Worm (Caenorhabditis elegans): ENCODE results near the gene fbxb-118.
A peak's percentile ranks its signal among the peaks of the same experiment; 100 is the strongest.
"Not testable (repeated sequence)": the region's sequence is repeated elsewhere in the genome, so short reads cannot be mapped to it uniquely, and the experiment has no call there.

The fbxb-118 gene

ce11 chrII:4068141-4068540 is 4.2 kb upstream of the fbxb-118 start:
- TF ChIP-seq nhr-11 (tag; optimal IDR thresholded peaks at IDR 0.05) (no peak), unc-55 (GFP tag; optimal IDR thresholded peaks at IDR 0.05) (no peak), ceh-82 (tag; optimal IDR thresholded peaks at IDR 0.05) (no peak), nhr-12 (tag; optimal IDR thresholded peaks at IDR 0.05) (no peak), R02D3.7 (tag; optimal IDR thresholded peaks at IDR 0.05) (no peak), peb-1 (tag; optimal IDR thresholded peaks at IDR 0.05) (no peak), ama-1 (optimal IDR thresholded peaks at IDR 0.05) (no peak), nhr-77 (tag; optimal IDR thresholded peaks at IDR 0.05) (no peak), C34F6.9 (tag; optimal IDR thresholded peaks at IDR 0.05) (no peak), sem-4 (tag; optimal IDR thresholded peaks at IDR 0.05) (no peak), skn-1 (tag; optimal IDR thresholded peaks at IDR 0.05) (no peak), blmp-1 (tag; optimal IDR thresholded peaks at IDR 0.05; ENCODE audit: insufficient read depth) (no peak), zag-1 (tag; optimal IDR thresholded peaks at IDR 0.05) (no peak), ztf-11 (tag; optimal IDR thresholded peaks at IDR 0.05) (no peak), mdl-1 (tag; optimal IDR thresholded peaks at IDR 0.05) (no peak), nhr-6 (tag; optimal IDR thresholded peaks at IDR 0.05) (no peak), alr-1 (tag; optimal IDR thresholded peaks at IDR 0.05) (no peak), nhr-21 (tag; optimal IDR thresholded peaks at IDR 0.05) (no peak)

DNA sequence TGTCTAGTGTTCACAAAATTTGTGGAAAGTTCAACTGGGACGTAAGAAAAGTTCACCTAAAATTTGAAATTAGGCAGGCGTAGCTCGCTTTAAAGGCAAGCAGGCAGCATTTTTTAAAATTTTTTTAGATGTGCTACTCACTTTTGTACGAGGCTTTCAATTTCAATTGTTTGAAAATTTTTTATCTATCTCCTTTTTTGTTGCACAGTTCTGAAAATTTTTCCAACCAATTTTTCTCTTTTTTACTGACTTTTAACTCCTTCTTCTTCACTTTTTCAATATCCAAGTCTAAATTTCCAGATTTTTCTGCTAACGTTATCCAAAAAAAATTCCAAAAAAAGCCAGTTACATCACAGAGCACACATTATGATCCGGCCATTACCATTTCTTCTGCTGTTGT is 3.4 kb upstream of the fbxb-118 start, which contains the start of gene W06A11.1:
W06A11.1 (plus strand) TSS at position 301 of the 400 bp plus-strand sequence.
- no peak for TF ChIP-seq nhr-237 (tag; optimal IDR thresholded peaks at IDR 0.05)
- no peak for TF ChIP-seq sma-3 (GFP tag; optimal IDR thresholded peaks at IDR 0.05)
- no peak for TF ChIP-seq Y55F3AM.14 (GFP tag; optimal IDR thresholded peaks at IDR 0.05)
- no peak for TF ChIP-seq ceh-16 (tag; optimal IDR thresholded peaks at IDR 0.05)
- TF ChIP-seq aly-2 (tag; optimal IDR thresholded peaks at IDR 0.05), result no peak
- no peak for TF ChIP-seq skn-1 (tag; optimal IDR thresholded peaks at IDR 0.05)

- no peak for TF ChIP-seq nhr-237 (tag; optimal IDR thresholded peaks at IDR 0.05)
- no peak for TF ChIP-seq ama-1 (optimal IDR thresholded peaks at IDR 0.05)
- TF ChIP-seq unc-55 (GFP tag; optimal IDR thresholded peaks at IDR 0.05), result no peak
- no peak for TF ChIP-seq lsy-2 (tag; optimal IDR thresholded peaks at IDR 0.05)
- TF ChIP-seq ceh-16 (tag; optimal IDR thresholded peaks at IDR 0.05), result no peak
- TF ChIP-seq Y55F3AM.14 (GFP tag; optimal IDR thresholded peaks at IDR 0.05), result no peak
- TF ChIP-seq C34F6.9 (tag; optimal IDR thresholded peaks at IDR 0.05), result no peak
- no peak for TF ChIP-seq mab-5 (tag; optimal IDR thresholded peaks at IDR 0.05)
- TF ChIP-seq ztf-11 (tag; optimal IDR thresholded peaks at IDR 0.05), result no peak
- TF ChIP-seq elt-1 (tag; optimal IDR thresholded peaks at IDR 0.05), result no peak
- no peak for TF ChIP-seq snpc-4 (tag; optimal IDR thresholded peaks at IDR 0.05)
- no peak for TF ChIP-seq ceh-82 (tag; optimal IDR thresholded peaks at IDR 0.05)
- no peak for TF ChIP-seq gmeb-1 (tag; optimal IDR thresholded peaks at IDR 0.05)
- no peak for TF ChIP-seq nhr-25 (tag; optimal IDR thresholded peaks at IDR 0.05)
- TF ChIP-seq nhr-23 (tag; optimal IDR thresholded peaks at IDR 0.05), result no peak
These were observed 1.4 kb downstream of the fbxb-118 start, which contains the start of gene gadr-4 for ce11 chrII:4062477-4062876. TSS of gene gadr-4 (minus strand) at chrII:4062577.

DNA sequence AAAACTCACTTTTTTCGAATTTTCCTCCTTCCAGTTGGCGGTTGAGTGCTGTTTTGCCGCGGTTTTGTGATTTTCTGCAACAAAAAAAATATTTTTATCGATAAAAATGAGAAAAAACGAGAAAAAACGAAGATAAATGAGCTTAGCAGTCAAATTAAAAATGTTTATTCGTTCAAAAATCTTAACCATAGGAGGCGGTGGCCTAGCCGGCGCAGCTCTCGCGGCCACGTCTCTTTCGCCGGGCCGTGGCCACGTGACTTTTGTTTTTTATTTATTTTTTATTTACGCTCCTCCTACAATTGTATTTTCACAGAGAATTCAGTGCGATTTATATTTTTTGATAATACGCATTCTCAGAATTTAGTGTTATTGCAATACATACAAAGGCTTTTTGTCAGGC is 14.2 kb downstream of the fbxb-118 start:
- TF ChIP-seq sma-3 (GFP tag; optimal IDR thresholded peaks at IDR 0.05) (peak; percentile 28), mdl-1 (tag; optimal IDR thresholded peaks at IDR 0.05) (peak in 1 of 2 experiments; percentile 53), lsy-2 (tag; optimal IDR thresholded peaks at IDR 0.05) (peak in 1 of 2 experiments; percentile 77)

- peak; percentile 8 for TF ChIP-seq gmeb-1 (tag; optimal IDR thresholded peaks at IDR 0.05)
- TF ChIP-seq F13H6.1 (tag; optimal IDR thresholded peaks at IDR 0.05), result peak; percentile 66
- TF ChIP-seq lsy-2 (tag; optimal IDR thresholded peaks at IDR 0.05), result peak; percentile 46 to 53
- peak; percentile 60 for TF ChIP-seq sma-3 (GFP tag; optimal IDR thresholded peaks at IDR 0.05)
- TF ChIP-seq sma-9 (GFP tag; optimal IDR thresholded peaks at IDR 0.05), result peak; percentile 38
- not testable (repeated sequence) for TF ChIP-seq sma-9 (tag; optimal IDR thresholded peaks at IDR 0.05)
- peak; percentile 9 for TF ChIP-seq lin-13 (GFP tag; optimal IDR thresholded peaks at IDR 0.05)
These were observed 16.0 kb downstream of the fbxb-118 start for ce11 chrII:4047839-4048440.
